Worm (Caenorhabditis elegans) whole organism, mixed stage, embryonic: ENCODE data around the gene sym-3.

ENCODE experiments used
- M03D4.4 ChIP-seq: sonication (generic microtip); optimal IDR thresholded peaks from 2 replicates; lab custom pipeline; 2017; ENCODE audit warnings: mild to moderate bottlenecking, missing genetic modification characterization, missing compliant biosample characterization
- bed-3 ChIP-seq: fragments of 200-800 bp; sonication (Bioruptor generic); optimal IDR thresholded peaks from 3 replicates; lab custom pipeline; 2018; ENCODE audit warnings: mild to moderate bottlenecking, missing genetic modification characterization, moderate library complexity, missing compliant biosample characterization
- blmp-1 ChIP-seq: fragments of 150-350 bp; optimal IDR thresholded peaks from 2 replicates; lab custom pipeline; 2014; ENCODE audit warnings: missing biosample characterization, missing genetic modification characterization
- ceh-39 ChIP-seq: fragments of 150-350 bp; optimal IDR thresholded peaks from 2 replicates; lab custom pipeline; 2014; ENCODE audit warnings: missing biosample characterization, missing genetic modification characterization
- ceh-43 ChIP-seq: fragments of 200-800 bp; sonication (Bioruptor generic); optimal IDR thresholded peaks from 2 replicates; lab custom pipeline; 2018; ENCODE audit warnings: mild to moderate bottlenecking, missing genetic modification characterization, moderate library complexity, missing compliant biosample characterization
- ceh-83 ChIP-seq: fragments of 200-800 bp; sonication (Bioruptor generic); optimal IDR thresholded peaks from 2 replicates; lab custom pipeline; 2018; ENCODE audit warnings: mild to moderate bottlenecking, missing genetic modification characterization, missing compliant biosample characterization
- ces-1 ChIP-seq: fragments of 150-350 bp; optimal IDR thresholded peaks from 2 replicates; lab custom pipeline; 2014; ENCODE audit warnings: missing biosample characterization, missing genetic modification reagents, missing genetic modification characterization
- cnd-1 ChIP-seq: fragments of 200-800 bp; sonication (Bioruptor generic); optimal IDR thresholded peaks from 2 replicates; lab custom pipeline; 2018; ENCODE audit warnings: mild to moderate bottlenecking, missing genetic modification characterization, missing compliant biosample characterization
- drap-1 ChIP-seq: fragments of 200-800 bp; sonication (Bioruptor generic); optimal IDR thresholded peaks from 3 replicates; lab custom pipeline; 2018; ENCODE audit warnings: mild to moderate bottlenecking, missing genetic modification characterization, missing compliant biosample characterization
- elt-1 ChIP-seq: sonication (generic microtip); optimal IDR thresholded peaks from 2 replicates; lab custom pipeline; 2017; ENCODE audit warnings: missing genetic modification characterization, mild to moderate bottlenecking, missing compliant biosample characterization, antibody characterized with exemption, moderate library complexity, borderline replicate concordance; ENCODE audit not compliant: insufficient read depth
- elt-3 ChIP-seq: fragments of 150-350 bp; optimal IDR thresholded peaks from 2 replicates; lab custom pipeline; 2014; ENCODE audit warnings: missing biosample characterization, missing genetic modification characterization
- flh-1 ChIP-seq: fragments of 200-800 bp; sonication (Bioruptor generic); optimal IDR thresholded peaks from 2 replicates; lab custom pipeline; 2018; ENCODE audit warnings: mild to moderate bottlenecking, missing genetic modification characterization, moderate library complexity, missing compliant biosample characterization
- ham-2 ChIP-seq: fragments of 200-800 bp; sonication (Bioruptor generic); optimal IDR thresholded peaks from 2 replicates; lab custom pipeline; 2018; ENCODE audit warnings: mild to moderate bottlenecking, missing genetic modification characterization, missing compliant biosample characterization
- hlh-1 ChIP-seq: fragments of 150-350 bp; optimal IDR thresholded peaks from 2 replicates; lab custom pipeline; 2014; ENCODE audit warnings: missing biosample characterization, missing genetic modification reagents, missing genetic modification characterization
- lin-13 ChIP-seq: fragments of 150-350 bp; optimal IDR thresholded peaks from 2 replicates; lab custom pipeline; 2014; ENCODE audit warnings: missing biosample characterization, missing genetic modification characterization
- lin-32 ChIP-seq: fragments of 200-800 bp; sonication (Bioruptor generic); optimal IDR thresholded peaks from 2 replicates; lab custom pipeline; 2018; ENCODE audit warnings: mild to moderate bottlenecking, missing genetic modification characterization, missing compliant biosample characterization
- lsy-2 ChIP-seq: fragments of 150-350 bp; optimal IDR thresholded peaks from 2 replicates; lab custom pipeline; 2014; ENCODE audit warnings: missing biosample characterization, missing genetic modification characterization
- mab-5 ChIP-seq: fragments of 150-350 bp; optimal IDR thresholded peaks from 2 replicates; lab custom pipeline; 2014; ENCODE audit warnings: missing biosample characterization, missing genetic modification characterization
- mep-1 ChIP-seq: fragments of 150-350 bp; optimal IDR thresholded peaks from 2 replicates; lab custom pipeline; 2017; ENCODE audit warnings: missing biosample characterization, missing genetic modification reagents, missing genetic modification characterization, inconsistent platforms
- mls-2 ChIP-seq: sonication (generic microtip); optimal IDR thresholded peaks from 2 replicates; lab custom pipeline; 2016; ENCODE audit warnings: mild to moderate bottlenecking, missing genetic modification characterization, moderate library complexity, missing compliant biosample characterization
- nhr-12 ChIP-seq: fragments of 150-350 bp; optimal IDR thresholded peaks from 2 replicates; lab custom pipeline; 2014; ENCODE audit warnings: missing biosample characterization, missing genetic modification characterization
- nhr-2 ChIP-seq: fragments of 150-350 bp; optimal IDR thresholded peaks from 2 replicates; lab custom pipeline; 2014; ENCODE audit warnings: missing biosample characterization, missing genetic modification characterization
- nhr-237 ChIP-seq: fragments of 150-350 bp; optimal IDR thresholded peaks from 2 replicates; lab custom pipeline; 2014; ENCODE audit warnings: missing biosample characterization, missing genetic modification characterization
- nhr-28 ChIP-seq: fragments of 150-350 bp; optimal IDR thresholded peaks from 2 replicates; lab custom pipeline; 2014; ENCODE audit warnings: missing biosample characterization, missing genetic modification characterization
- nhr-76 ChIP-seq: sonication (generic microtip); optimal IDR thresholded peaks from 2 replicates; lab custom pipeline; 2017; ENCODE audit warnings: missing biosample characterization, missing genetic modification characterization
- pha-4 ChIP-seq: fragments of 150-350 bp; optimal IDR thresholded peaks from 2 replicates; lab custom pipeline; 2018; ENCODE audit warnings: missing biosample characterization, missing genetic modification reagents, missing genetic modification characterization
- sem-2 ChIP-seq: fragments of 200-800 bp; sonication (Bioruptor generic); optimal IDR thresholded peaks from 2 replicates; lab custom pipeline; 2018; ENCODE audit warnings: mild to moderate bottlenecking, missing genetic modification characterization, missing compliant biosample characterization
- snpc-4 ChIP-seq: fragments of 150-350 bp; optimal IDR thresholded peaks from 2 replicates; lab custom pipeline; 2014; ENCODE audit warnings: missing biosample characterization, missing genetic modification characterization
- sptf-1 ChIP-seq: sonication (generic microtip); optimal IDR thresholded peaks from 2 replicates; lab custom pipeline; 2017; ENCODE audit warnings: mild to moderate bottlenecking, missing genetic modification characterization, moderate library complexity, missing compliant biosample characterization
- tbx-8 ChIP-seq: fragments of 200-800 bp; sonication (Bioruptor generic); optimal IDR thresholded peaks from 2 replicates; lab custom pipeline; 2018; ENCODE audit warnings: mild to moderate bottlenecking, missing genetic modification characterization, moderate library complexity, missing compliant biosample characterization
- unc-120 ChIP-seq: sonication (generic microtip); optimal IDR thresholded peaks from 2 replicates; lab custom pipeline; 2017; ENCODE audit warnings: missing genetic modification characterization, missing compliant biosample characterization; ENCODE audit not compliant: poor library complexity, severe bottlenecking
- unc-39 ChIP-seq: fragments of 150-350 bp; optimal IDR thresholded peaks from 2 replicates; lab custom pipeline; 2014; ENCODE audit warnings: missing biosample characterization, missing genetic modification characterization
- unc-62 ChIP-seq: fragments of 150-350 bp; optimal IDR thresholded peaks from 2 replicates; lab custom pipeline; 2014; ENCODE audit warnings: missing biosample characterization, missing genetic modification reagents, missing genetic modification characterization
- zip-8 ChIP-seq: fragments of 150-350 bp; optimal IDR thresholded peaks from 2 replicates; lab custom pipeline; 2014; ENCODE audit warnings: missing biosample characterization, missing genetic modification characterization
- ztf-11 ChIP-seq: fragments of 150-350 bp; optimal IDR thresholded peaks from 2 replicates; lab custom pipeline; 2014; ENCODE audit warnings: missing biosample characterization, missing genetic modification characterization

Gene sym-3

DNA sequence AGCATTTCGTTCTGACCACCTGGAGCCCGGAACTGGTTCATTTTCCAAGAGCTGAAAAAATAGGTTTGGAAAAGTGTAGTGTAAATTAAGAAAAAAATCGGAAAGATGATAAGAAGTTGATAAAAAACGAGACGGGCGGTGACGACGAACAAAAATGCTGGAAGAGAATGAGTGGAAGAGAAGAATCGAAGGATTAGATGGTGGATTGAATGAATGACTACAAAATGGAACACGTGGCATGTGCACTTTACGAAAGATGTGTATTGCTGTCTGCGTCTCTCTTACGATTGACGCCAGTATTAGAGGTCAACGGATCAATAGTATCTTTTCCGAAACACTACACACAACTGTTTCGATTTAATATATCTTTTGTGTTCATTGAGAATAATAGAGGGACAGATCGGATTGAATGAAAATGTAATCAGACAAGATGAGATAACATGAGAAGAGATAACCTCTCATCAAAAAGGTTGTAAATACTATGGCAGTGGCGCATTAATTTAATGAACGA, 7.2 kb downstream of the sym-3 start, which contains the start of gene sft-4:
TSS of gene sft-4 (minus strand) at position 51 of the 511 bp plus-strand sequence.
- no peak for TF ChIP-seq zip-8 (tag; lab: Kevin White, UChicago)
- no peak for TF ChIP-seq ceh-83 (GFP tag; lab: Kevin White, UChicago)
- no peak for TF ChIP-seq ceh-43
- TF ChIP-seq elt-1 (tag; lab: Kevin White, UChicago), result peak; percentile 56
- TF ChIP-seq hlh-1, result peak; percentile 80
- TF ChIP-seq unc-120 (tag; lab: Kevin White, UChicago), result peak; percentile 47
- peak; percentile 71 for TF ChIP-seq unc-62 (GFP tag; lab: Kevin White, UChicago)

DNA sequence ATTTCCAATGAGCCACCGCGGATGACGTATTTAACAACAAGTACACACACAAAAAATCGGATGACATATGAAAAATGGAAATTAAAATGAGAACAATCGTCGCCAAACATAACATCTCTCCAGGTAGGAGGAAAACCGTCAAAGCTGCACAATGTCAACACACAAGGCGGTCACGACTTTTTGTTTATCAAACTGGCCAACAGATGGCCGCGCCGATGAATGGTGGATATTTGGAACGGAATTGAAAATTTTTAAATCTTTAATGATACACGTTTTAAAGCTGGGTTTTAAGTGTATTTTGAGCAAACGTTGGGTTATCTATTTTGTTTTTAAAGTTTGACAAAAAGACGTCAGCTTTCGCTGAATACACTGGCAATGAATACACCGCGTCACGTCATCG, 7.7 kb downstream of the sym-3 start:
- peak; percentile 85 for TF ChIP-seq pha-4 (tag; lab: Kevin White, UChicago)
- no peak for TF ChIP-seq M03D4.4 (tag; lab: Kevin White, UChicago)
- TF ChIP-seq snpc-4 (tag; lab: Kevin White, UChicago), result no peak
- no peak for TF ChIP-seq unc-62 (GFP tag; lab: Kevin White, UChicago)
- no peak for TF ChIP-seq mep-1
- no peak for TF ChIP-seq hlh-1
- TF ChIP-seq ceh-39 (tag; lab: Kevin White, UChicago), result no peak
- peak; percentile 3 for TF ChIP-seq ham-2
- TF ChIP-seq lin-13 (tag; lab: Kevin White, UChicago), result no peak
- no peak for TF ChIP-seq ces-1 (GFP tag; lab: Kevin White, UChicago)
- no peak for TF ChIP-seq unc-120 (tag; lab: Kevin White, UChicago)

DNA sequence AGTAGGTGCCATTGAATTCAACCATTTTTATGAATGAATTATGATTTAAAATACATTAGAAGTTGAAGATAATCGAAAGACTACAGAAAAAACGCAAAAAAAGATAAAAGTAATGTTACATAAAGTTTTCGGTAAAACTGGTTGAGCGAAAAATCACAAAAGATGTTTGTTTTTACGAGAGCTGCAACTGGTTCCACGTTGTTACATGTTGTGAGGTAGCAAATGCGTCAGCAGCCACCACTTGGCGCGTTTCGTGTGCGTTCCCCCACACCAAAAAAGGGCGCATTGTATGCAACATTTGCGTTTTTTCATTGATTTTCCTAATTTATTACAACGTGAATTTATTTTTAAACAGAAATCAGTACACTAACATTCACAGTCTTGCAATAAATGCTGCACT, 8.6 kb downstream of the sym-3 start, which contains the start of gene gakh-1:
TSS of gene gakh-1 (plus strand) at position 347 of the 400 bp plus-strand sequence.
- TF ChIP-seq nhr-12 (tag; lab: Kevin White, UChicago), result no peak
- TF ChIP-seq flh-1 (GFP tag; lab: Kevin White, UChicago), result no peak
- no peak for TF ChIP-seq drap-1 (GFP tag; lab: Kevin White, UChicago)
- TF ChIP-seq lin-13 (tag; lab: Kevin White, UChicago), result peak; percentile 54
- no peak for TF ChIP-seq ceh-83 (GFP tag; lab: Kevin White, UChicago)
- no peak for TF ChIP-seq unc-39
- TF ChIP-seq nhr-76 (tag; lab: Kevin White, UChicago), result no peak
- TF ChIP-seq lsy-2 (tag; lab: Kevin White, UChicago), result no peak
- TF ChIP-seq elt-1 (tag; lab: Kevin White, UChicago), result no peak
- no peak for TF ChIP-seq mab-5 (tag; lab: Kevin White, UChicago)
- TF ChIP-seq nhr-28 (tag; lab: Kevin White, UChicago), result no peak
- TF ChIP-seq nhr-237 (tag; lab: Kevin White, UChicago), result no peak
- no peak for TF ChIP-seq unc-62 (GFP tag; lab: Kevin White, UChicago)
- TF ChIP-seq ceh-43, result no peak
- peak; percentile 17 for TF ChIP-seq hlh-1
- TF ChIP-seq zip-8 (tag; lab: Kevin White, UChicago), result no peak
- no peak for TF ChIP-seq mls-2 (tag; lab: Kevin White, UChicago)
- no peak for TF ChIP-seq sem-2
- TF ChIP-seq nhr-2 (tag; lab: Kevin White, UChicago), result no peak
- TF ChIP-seq bed-3 (GFP tag; lab: Kevin White, UChicago), result no peak
- no peak for TF ChIP-seq mep-1
- no peak for TF ChIP-seq ham-2
- peak; percentile 44 for TF ChIP-seq unc-120 (tag; lab: Kevin White, UChicago)
- TF ChIP-seq cnd-1 (tag; lab: Kevin White, UChicago), result no peak
- no peak for TF ChIP-seq ceh-39 (tag; lab: Kevin White, UChicago)
- TF ChIP-seq elt-3 (tag; lab: Kevin White, UChicago), result no peak
- no peak for TF ChIP-seq lin-32 (GFP tag; lab: Kevin White, UChicago)
- TF ChIP-seq tbx-8, result no peak
- TF ChIP-seq sptf-1 (tag; lab: Kevin White, UChicago), result peak; percentile 39
- TF ChIP-seq ces-1 (GFP tag; lab: Kevin White, UChicago), result no peak
- no peak for TF ChIP-seq blmp-1 (tag; lab: Kevin White, UChicago)
- TF ChIP-seq M03D4.4 (tag; lab: Kevin White, UChicago), result no peak
- no peak for TF ChIP-seq ztf-11 (tag; lab: Kevin White, UChicago)
- TF ChIP-seq snpc-4 (tag; lab: Kevin White, UChicago), result no peak
- TF ChIP-seq pha-4 (tag; lab: Kevin White, UChicago), result peak; percentile 66
